Worm (Caenorhabditis elegans): ENCODE data around the gene C13F10.7.

- TF ChIP-seq nhr-90 (tag; optimal IDR thresholded peaks at IDR 0.05) (no peak), pha-4 (tag; optimal IDR thresholded peaks at IDR 0.05) (no peak), F49E8.2 (tag; optimal IDR thresholded peaks at IDR 0.05; ENCODE audit: insufficient read depth) (no peak), chd-7 (tag; optimal IDR thresholded peaks at IDR 0.05) (no peak), ama-1 (optimal IDR thresholded peaks at IDR 0.05) (no peak), ama-1 (GFP tag; optimal IDR thresholded peaks at IDR 0.05) (no peak), unc-62 (GFP tag; optimal IDR thresholded peaks at IDR 0.05) (no peak), attf-5 (GFP tag; optimal IDR thresholded peaks at IDR 0.05) (no peak), hmg-1.2 (GFP tag; IDR thresholded peaks at IDR 0.05) (no peak), dpl-1 (GFP tag; optimal IDR thresholded peaks at IDR 0.05) (no peak), athp-1 (tag; optimal IDR thresholded peaks at IDR 0.05) (no peak), die-1 (tag; optimal IDR thresholded peaks at IDR 0.05) (no peak)
Measured at ce11 chrV:7224353-7224752, 1.3 kb upstream of the C13F10.7 start.

Measured in whole organism, young adult.